Worm (Caenorhabditis elegans) whole organism, early embryonic: ENCODE measurements around the gene gst-30.

Experiments
- B0310.2 ChIP-seq: sonication (generic microtip); optimal IDR thresholded peaks from 2 replicates; lab custom pipeline; 2016; ENCODE audit warnings: mild to moderate bottlenecking, missing genetic modification characterization, missing compliant biosample characterization
- F13C5.2 ChIP-seq: sonication (generic microtip); optimal IDR thresholded peaks from 2 replicates; lab custom pipeline; 2017; ENCODE audit warnings: mild to moderate bottlenecking, missing genetic modification characterization, inconsistent platforms, missing compliant biosample characterization
- ama-1 ChIP-seq: fragments of 150-350 bp; optimal IDR thresholded peaks from 2 replicates; lab custom pipeline; 2014
- ceh-13 ChIP-seq: fragments of 200-800 bp; sonication (Bioruptor generic); optimal IDR thresholded peaks from 2 replicates; lab custom pipeline; 2018; ENCODE audit warnings: mild to moderate bottlenecking, missing genetic modification characterization, missing compliant biosample characterization
- ceh-36 ChIP-seq: sonication (generic microtip); optimal IDR thresholded peaks from 2 replicates; lab custom pipeline; 2016; ENCODE audit warnings: missing genetic modification characterization, inconsistent platforms, missing compliant biosample characterization
- ets-7 ChIP-seq: sonication (generic microtip); optimal IDR thresholded peaks from 2 replicates; lab custom pipeline; 2016; ENCODE audit warnings: missing genotype, missing genetic modification characterization, missing compliant biosample characterization
- flt-1 ChIP-seq: fragments of 200-800 bp; sonication (Bioruptor generic); IDR thresholded peaks from 2 replicates; pipeline ENCODE4 v1.3.6; 2022; ENCODE audit warnings: missing genetic modification characterization, missing compliant biosample characterization
- hmbx-1 ChIP-seq: sonication (generic microtip); optimal IDR thresholded peaks from 2 replicates; lab custom pipeline; 2016; ENCODE audit warnings: mild to moderate bottlenecking, missing genetic modification characterization, missing compliant biosample characterization
- pes-1 ChIP-seq: fragments of 200-800 bp; sonication (Bioruptor generic); IDR thresholded peaks from 2 replicates; pipeline ENCODE4 v1.3.6; 2022; ENCODE audit warnings: missing genetic modification reagents, missing genetic modification characterization, missing compliant biosample characterization
- scrt-1 ChIP-seq: fragments of 200-800 bp; sonication (Bioruptor generic); IDR thresholded peaks from 2 replicates; pipeline ENCODE4 v1.3.6; 2022; ENCODE audit warnings: missing genetic modification characterization, missing compliant biosample characterization
- tbx-37 ChIP-seq: fragments of 200-800 bp; sonication (Bioruptor generic); conservative IDR thresholded peaks from 2 replicates; pipeline ENCODE4 v1.3.6; 2022; ENCODE audit warnings: missing genetic modification reagents, missing genetic modification characterization, missing compliant biosample characterization
- tra-4 ChIP-seq: sonication (generic microtip); optimal IDR thresholded peaks from 2 replicates; lab custom pipeline; 2017; ENCODE audit warnings: missing genetic modification characterization, missing compliant biosample characterization

ce11 chrII:4885976-4886375 lies 48.9 kb downstream of the gst-30 start, which contains the start of gene R05F9.7:
- TF ChIP-seq ceh-36 (tag; lab: Kevin White, UChicago) (no peak), ama-1 (no peak), hmbx-1 (no peak), ets-7 (tag; lab: Kevin White, UChicago) (no peak), flt-1 (GFP tag; lab: Robert Waterston, UW) (no peak), B0310.2 (no peak), ceh-13 (GFP tag; lab: Kevin White, UChicago) (no peak), pes-1 (GFP tag; lab: Robert Waterston, UW) (no peak), scrt-1 (no peak), tra-4 (tag; lab: Kevin White, UChicago) (no peak), tbx-37 (GFP tag; lab: Robert Waterston, UW) (no peak), F13C5.2 (tag; lab: Kevin White, UChicago) (no peak)
